Worm (Caenorhabditis elegans) whole organism, late embryonic: ENCODE measurements around the gene ZK616.2.
A peak's percentile ranks its signal among the peaks of the same experiment; 100 is the strongest.

Experiments
- F13H6.1 ChIP-seq: sonication (generic microtip); optimal IDR thresholded peaks from 2 replicates; lab custom pipeline; 2016; ENCODE audit warnings: missing genetic modification characterization, missing compliant biosample characterization
- K02D7.2 ChIP-seq: sonication (generic microtip); optimal IDR thresholded peaks from 2 replicates; lab custom pipeline; 2017; ENCODE audit warnings: mild to moderate bottlenecking, missing genetic modification characterization, missing compliant biosample characterization
- T23F11.4 ChIP-seq: fragments of 200-800 bp; sonication (Bioruptor generic); optimal IDR thresholded peaks from 2 replicates; lab custom pipeline; 2018; ENCODE audit warnings: mild to moderate bottlenecking, missing genetic modification characterization, missing compliant biosample characterization
- Y22D7AL.16 ChIP-seq: sonication (generic microtip); optimal IDR thresholded peaks from 2 replicates; lab custom pipeline; 2016; ENCODE audit warnings: missing genetic modification characterization, missing compliant biosample characterization
- ahr-1 ChIP-seq: sonication (generic microtip); optimal IDR thresholded peaks from 2 replicates; lab custom pipeline; 2016; ENCODE audit warnings: missing genetic modification characterization, missing compliant biosample characterization
- ama-1 ChIP-seq: fragments of 150-350 bp; optimal IDR thresholded peaks from 2 replicates; lab custom pipeline; 2014
- ceh-14 ChIP-seq: sonication (generic microtip); optimal IDR thresholded peaks from 2 replicates; lab custom pipeline; 2016; ENCODE audit warnings: missing genotype, missing genetic modification characterization, missing compliant biosample characterization
- ceh-19 ChIP-seq: fragments of 200-800 bp; sonication (Bioruptor generic); optimal IDR thresholded peaks from 2 replicates; lab custom pipeline; 2018; ENCODE audit warnings: mild to moderate bottlenecking, missing genetic modification characterization, missing compliant biosample characterization
- ceh-30 ChIP-seq: fragments of 150-350 bp; optimal IDR thresholded peaks from 2 replicates; lab custom pipeline; 2014; ENCODE audit warnings: missing biosample characterization, missing genetic modification characterization
- ceh-31 ChIP-seq: sonication (generic microtip); optimal IDR thresholded peaks from 2 replicates; lab custom pipeline; 2016; ENCODE audit warnings: missing genetic modification characterization, missing compliant biosample characterization
- ceh-34 ChIP-seq: sonication (generic microtip); optimal IDR thresholded peaks from 2 replicates; lab custom pipeline; 2016; ENCODE audit warnings: mild to moderate bottlenecking, missing genetic modification characterization, missing compliant biosample characterization
- ceh-45 ChIP-seq: fragments of 200-800 bp; sonication (Bioruptor generic); IDR thresholded peaks from 2 replicates; pipeline ENCODE4 v1.3.6; 2022; ENCODE audit warnings: missing genetic modification reagents, missing genetic modification characterization, missing compliant biosample characterization
- ceh-6 ChIP-seq: fragments of 200-800 bp; sonication (Bioruptor generic); optimal IDR thresholded peaks from 2 replicates; lab custom pipeline; 2018; ENCODE audit warnings: mild to moderate bottlenecking, missing genetic modification characterization, missing compliant biosample characterization
- ceh-9 ChIP-seq: sonication (generic microtip); optimal IDR thresholded peaks from 2 replicates; lab custom pipeline; 2016; ENCODE audit warnings: mild to moderate bottlenecking, missing genetic modification characterization, inconsistent platforms, missing compliant biosample characterization
- che-1 ChIP-seq: sonication (generic microtip); optimal IDR thresholded peaks from 2 replicates; lab custom pipeline; 2016; ENCODE audit warnings: mild to moderate bottlenecking, missing genetic modification characterization, missing compliant biosample characterization
- dmd-4 ChIP-seq: sonication (generic microtip); optimal IDR thresholded peaks from 2 replicates; lab custom pipeline; 2016; ENCODE audit warnings: borderline replicate concordance, missing genetic modification characterization, missing compliant biosample characterization
- elt-4 ChIP-seq: sonication (generic microtip); optimal IDR thresholded peaks from 2 replicates; lab custom pipeline; 2016; ENCODE audit warnings: missing genetic modification characterization, missing compliant biosample characterization
- eyg-1 ChIP-seq: sonication (generic microtip); optimal IDR thresholded peaks from 2 replicates; lab custom pipeline; 2016; ENCODE audit warnings: missing genotype, missing genetic modification characterization, missing compliant biosample characterization
- gmeb-2 ChIP-seq: sonication (generic microtip); optimal IDR thresholded peaks from 2 replicates; lab custom pipeline; 2016; ENCODE audit warnings: missing genetic modification characterization, inconsistent platforms, missing compliant biosample characterization
- hlh-13 ChIP-seq: fragments of 200-800 bp; sonication (Bioruptor generic); optimal IDR thresholded peaks from 2 replicates; lab custom pipeline; 2018; ENCODE audit warnings: mild to moderate bottlenecking, missing genetic modification characterization, missing compliant biosample characterization
- hlh-15 ChIP-seq: sonication (generic microtip); optimal IDR thresholded peaks from 2 replicates; lab custom pipeline; 2016; ENCODE audit warnings: missing genetic modification characterization, missing compliant biosample characterization
- hlh-30 ChIP-seq: sonication (generic microtip); optimal IDR thresholded peaks from 2 replicates; lab custom pipeline; 2017; ENCODE audit warnings: antibody characterized with exemption, missing genetic modification characterization, missing compliant biosample characterization; ENCODE audit not compliant: insufficient read depth
- hlh-8 ChIP-seq: sonication (generic microtip); optimal IDR thresholded peaks from 2 replicates; lab custom pipeline; 2016; ENCODE audit warnings: missing genotype, missing genetic modification characterization, missing compliant biosample characterization
- lim-6 ChIP-seq: sonication (generic microtip); optimal IDR thresholded peaks from 2 replicates; lab custom pipeline; 2016; ENCODE audit warnings: missing genetic modification characterization, missing compliant biosample characterization
- lin-11 ChIP-seq: fragments of 200-800 bp; sonication (Bioruptor generic); optimal IDR thresholded peaks from 2 replicates; lab custom pipeline; 2018; ENCODE audit warnings: mild to moderate bottlenecking, missing genetic modification characterization, missing compliant biosample characterization
- madf-2 ChIP-seq: sonication (generic microtip); optimal IDR thresholded peaks from 2 replicates; lab custom pipeline; 2017; ENCODE audit warnings: missing genetic modification characterization, missing compliant biosample characterization
- npax-4 ChIP-seq: sonication (generic microtip); optimal IDR thresholded peaks from 2 replicates; lab custom pipeline; 2016; ENCODE audit warnings: missing genetic modification characterization, missing compliant biosample characterization
- odd-2 ChIP-seq: sonication (generic microtip); optimal IDR thresholded peaks from 2 replicates; lab custom pipeline; 2017; ENCODE audit warnings: antibody characterized with exemption, mild to moderate bottlenecking, missing genetic modification characterization, missing compliant biosample characterization
- pag-3 ChIP-seq: sonication (generic microtip); optimal IDR thresholded peaks from 2 replicates; lab custom pipeline; 2016; ENCODE audit warnings: missing compliant biosample characterization, missing genetic modification characterization, borderline replicate concordance
- pat-9 ChIP-seq: fragments of 200-800 bp; sonication (Bioruptor generic); optimal IDR thresholded peaks from 2 replicates; lab custom pipeline; 2018; ENCODE audit warnings: mild to moderate bottlenecking, missing genetic modification characterization, moderate library complexity, missing compliant biosample characterization
- pax-1 ChIP-seq: fragments of 150-350 bp; optimal IDR thresholded peaks from 2 replicates; lab custom pipeline; 2014; ENCODE audit warnings: missing biosample characterization, missing genetic modification characterization
- pqm-1 ChIP-seq: sonication (generic microtip); optimal IDR thresholded peaks from 2 replicates; lab custom pipeline; 2016; ENCODE audit warnings: missing genetic modification characterization, missing compliant biosample characterization
- pros-1 ChIP-seq: fragments of 150-350 bp; optimal IDR thresholded peaks from 2 replicates; lab custom pipeline; 2014; ENCODE audit warnings: missing biosample characterization, missing genetic modification reagents, missing genetic modification characterization
- sdc-2 ChIP-seq: sonication (generic microtip); optimal IDR thresholded peaks from 2 replicates; lab custom pipeline; 2016; ENCODE audit warnings: missing genotype, missing genetic modification characterization, missing compliant biosample characterization
- sox-2 ChIP-seq: fragments of 200-800 bp; sonication (Bioruptor generic); IDR thresholded peaks from 2 replicates; pipeline ENCODE4 v1.3.6; 2022; ENCODE audit warnings: missing genetic modification reagents, missing genetic modification characterization, missing compliant biosample characterization
- syd-9 ChIP-seq: sonication (generic microtip); optimal IDR thresholded peaks from 2 replicates; lab custom pipeline; 2016; ENCODE audit warnings: mild to moderate bottlenecking, missing genetic modification characterization, moderate library complexity, missing compliant biosample characterization
- ttx-3 ChIP-seq: sonication (generic microtip); optimal IDR thresholded peaks from 2 replicates; lab custom pipeline; 2016; ENCODE audit warnings: missing genetic modification reagents, missing genetic modification characterization, missing compliant biosample characterization
- unc-3 ChIP-seq, 2 experiments: fragments of 200-800 bp in 1 of 2; sonication (Bioruptor generic) in 1 of 2; sonication (generic microtip) in 1 of 2; conservative IDR thresholded peaks in 1 of 2; optimal IDR thresholded peaks in 1 of 2; 2 replicates each; pipeline versions ENCODE4 v1.3.6 to Lab custom; 2016 to 2022; ENCODE audit warnings: missing compliant biosample characterization in 2 of 2, missing genetic modification characterization in 2 of 2, missing genetic modification reagents in 1 of 2
- unc-55 ChIP-seq: sonication (generic microtip); optimal IDR thresholded peaks from 2 replicates; lab custom pipeline; 2017; ENCODE audit warnings: missing biosample characterization, missing genetic modification reagents, missing genetic modification characterization
- unc-86 ChIP-seq: sonication (generic microtip); optimal IDR thresholded peaks from 2 replicates; lab custom pipeline; 2016; ENCODE audit warnings: missing genetic modification characterization, missing compliant biosample characterization
- ztf-16 ChIP-seq: sonication (generic microtip); optimal IDR thresholded peaks from 2 replicates; lab custom pipeline; 2017; ENCODE audit warnings: missing genetic modification characterization, missing compliant biosample characterization

ZK616.2 gene

DNA sequence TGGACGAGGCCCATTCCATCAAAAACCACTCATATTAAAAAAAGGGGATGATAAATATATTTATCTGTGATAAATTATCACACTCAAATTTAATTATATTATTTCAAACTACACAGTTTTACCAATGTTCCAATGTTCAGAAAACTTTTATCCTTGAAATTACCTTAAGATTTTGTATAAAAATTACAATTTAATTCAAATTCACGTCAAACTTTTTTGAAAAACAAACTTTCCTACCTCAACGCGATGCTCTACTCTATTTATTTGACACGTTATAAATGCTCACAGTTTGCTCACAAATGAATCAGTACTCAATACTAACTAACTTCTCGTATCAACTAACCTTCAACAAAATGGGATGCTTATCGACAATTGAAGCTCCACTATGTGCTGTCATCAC, 15.0 kb upstream of the ZK616.2 start, which contains the start of gene F41H10.1:
Gene F41H10.1, plus strand, starts transcription at position 301 of the 400 bp plus-strand sequence.
- TF ChIP-seq ceh-31 = no peak
- no peak for TF ChIP-seq gmeb-2 (tag; lab: Kevin White, UChicago)
- TF ChIP-seq unc-55 (GFP tag; lab: Kevin White, UChicago) = no peak
- no peak for TF ChIP-seq ceh-14 (tag; lab: Kevin White, UChicago)
- no peak for TF ChIP-seq pros-1 (tag; lab: Kevin White, UChicago)
- no peak for TF ChIP-seq dmd-4 (tag; lab: Kevin White, UChicago)
- TF ChIP-seq ttx-3 (tag; lab: Kevin White, UChicago) = no peak
- no peak for TF ChIP-seq sdc-2
- TF ChIP-seq ceh-30 (tag; lab: Kevin White, UChicago) = no peak
- no peak for TF ChIP-seq ceh-9 (tag; lab: Kevin White, UChicago)
- TF ChIP-seq ahr-1 (tag; lab: Kevin White, UChicago) = no peak
- TF ChIP-seq ceh-6 (GFP tag; lab: Kevin White, UChicago) = no peak
- no peak for TF ChIP-seq ceh-19 (GFP tag; lab: Kevin White, UChicago)
- no peak for TF ChIP-seq lim-6 (tag; lab: Kevin White, UChicago)
- TF ChIP-seq ceh-34 (tag; lab: Kevin White, UChicago) = no peak
- no peak for TF ChIP-seq che-1 (tag; lab: Kevin White, UChicago)
- TF ChIP-seq ztf-16 = no peak

DNA sequence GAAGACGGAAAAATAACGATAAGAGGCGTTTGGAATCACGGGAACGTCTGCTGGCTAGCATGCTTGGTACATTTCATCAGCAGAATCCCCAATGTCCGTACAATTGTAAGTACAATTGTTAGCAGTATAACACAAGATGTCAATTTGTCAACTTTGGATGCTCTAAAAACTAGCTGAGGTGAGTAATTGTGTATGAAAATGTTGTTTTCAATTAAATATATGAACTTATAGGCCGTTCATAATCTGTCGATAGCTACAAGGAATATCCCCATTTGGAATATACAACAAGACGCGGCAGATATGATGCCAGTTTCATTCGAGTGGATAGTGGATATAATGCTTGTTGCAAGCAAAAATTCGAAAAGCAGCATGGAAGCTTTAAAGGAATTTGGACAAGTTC, 12.6 kb upstream of the ZK616.2 start, which contains the start of gene F41H10.12:
Gene F41H10.12, plus strand, starts transcription at position 301 of the 400 bp plus-strand sequence.
- TF ChIP-seq T23F11.4 (GFP tag; lab: Kevin White, UChicago) = no peak
- TF ChIP-seq Y22D7AL.16 (tag; lab: Kevin White, UChicago) = no peak
- no peak for TF ChIP-seq ceh-45 (GFP tag; lab: Robert Waterston, UW)
- TF ChIP-seq pag-3 (tag; lab: Kevin White, UChicago) = no peak
- no peak for TF ChIP-seq odd-2 (tag; lab: Kevin White, UChicago)
- no peak for TF ChIP-seq hlh-15 (tag; lab: Kevin White, UChicago)
- no peak for TF ChIP-seq ceh-14 (tag; lab: Kevin White, UChicago)
- TF ChIP-seq unc-3 (GFP tag; conservative IDR thresholded peaks at IDR 0.05; lab: Robert Waterston, UW) = no peak
- no peak for TF ChIP-seq unc-3 (tag; optimal IDR thresholded peaks at IDR 0.05; lab: Kevin White, UChicago)
- no peak for TF ChIP-seq sox-2 (GFP tag; lab: Robert Waterston, UW)
- TF ChIP-seq hlh-30 (tag; lab: Kevin White, UChicago) = no peak
- no peak for TF ChIP-seq unc-86 (tag; lab: Kevin White, UChicago)
- TF ChIP-seq pqm-1 = no peak
- no peak for TF ChIP-seq ztf-16
- TF ChIP-seq syd-9 (tag; lab: Kevin White, UChicago) = no peak
- TF ChIP-seq eyg-1 (tag; lab: Kevin White, UChicago) = no peak
- no peak for TF ChIP-seq elt-4 (tag; lab: Kevin White, UChicago)
- TF ChIP-seq ahr-1 (tag; lab: Kevin White, UChicago) = no peak

DNA sequence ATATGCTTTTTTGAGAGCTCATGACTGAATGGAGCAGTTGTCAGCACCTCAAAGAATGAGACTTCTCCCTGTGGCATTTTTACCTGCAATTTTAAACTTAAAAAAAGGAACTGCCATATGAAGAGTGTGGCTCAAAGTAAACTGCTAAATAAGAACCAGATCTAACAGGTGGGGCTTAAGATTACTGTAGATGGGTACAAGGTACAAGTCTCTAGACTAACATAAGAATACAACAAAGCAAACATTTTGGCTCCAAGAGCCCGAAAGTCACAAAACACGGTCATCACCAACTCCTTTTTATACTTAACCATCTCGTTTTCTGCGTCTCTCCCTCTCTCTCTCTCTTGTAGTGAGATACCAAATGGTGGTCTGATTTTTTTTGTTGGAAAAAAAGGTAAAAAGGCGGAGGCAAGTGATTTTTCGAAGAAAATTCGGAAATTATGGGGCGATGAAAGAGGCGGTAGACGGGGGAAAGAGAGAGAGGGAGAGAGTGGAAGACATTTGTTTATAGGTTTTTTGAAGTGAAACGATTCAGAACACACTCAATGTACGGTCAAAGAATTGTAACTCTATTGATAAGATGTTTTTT, 9.1 kb upstream of the ZK616.2 start, which contains the start of gene elo-6:
Gene elo-6, minus strand, starts transcription at position 83 of the 589 bp plus-strand sequence.
- TF ChIP-seq pqm-1 (no peak), ceh-14 (tag; lab: Kevin White, UChicago) (no peak), dmd-4 (tag; lab: Kevin White, UChicago) (no peak), pax-1 (peak; percentile 7), sdc-2 (no peak)

- TF ChIP-seq npax-4 (tag; lab: Kevin White, UChicago) (no peak), F13H6.1 (tag; lab: Kevin White, UChicago) (no peak), che-1 (tag; lab: Kevin White, UChicago) (no peak), ama-1 (lab: Kevin White, UChicago) (no peak), ceh-45 (GFP tag; lab: Robert Waterston, UW) (no peak), pax-1 (no peak), pat-9 (no peak), ceh-6 (GFP tag; lab: Kevin White, UChicago) (no peak), ceh-14 (tag; lab: Kevin White, UChicago) (no peak), K02D7.2 (tag; lab: Kevin White, UChicago) (no peak), madf-2 (no peak), hlh-13 (no peak), ceh-30 (tag; lab: Kevin White, UChicago) (no peak), ceh-9 (tag; lab: Kevin White, UChicago) (no peak), ttx-3 (tag; lab: Kevin White, UChicago) (no peak), ceh-34 (tag; lab: Kevin White, UChicago) (no peak), lin-11 (tag; lab: Kevin White, UChicago) (no peak), hlh-8 (tag; lab: Kevin White, UChicago) (no peak)
Measured at ce11 chrIV:5389951-5390350, 7.7 kb upstream of the ZK616.2 start.
